Fruit fly (Drosophila melanogaster) whole organism, embryonic: ENCODE measurements around the gene CG15382.

Experiments
- Abd-B ChIP-seq: fragments of 200-800 bp; sonication (Bioruptor generic); optimal IDR thresholded peaks from 2 replicates; lab custom pipeline; 2018; ENCODE audit warnings: missing biosample characterization, mild to moderate bottlenecking, missing genetic modification characterization, moderate library complexity
- Atf6 ChIP-seq: fragments of 200-800 bp; sonication (Bioruptor generic); IDR thresholded peaks from 2 replicates; pipeline ENCODE4 v1.3.6; 2022; ENCODE audit warnings: missing biosample characterization, missing genetic modification characterization
- CG1603 ChIP-seq: fragments of 200-800 bp; sonication (Bioruptor generic); optimal IDR thresholded peaks from 2 replicates; lab custom pipeline; 2019; ENCODE audit warnings: missing biosample characterization, mild to moderate bottlenecking, missing genetic modification characterization, moderate library complexity
- CG17912 ChIP-seq: fragments of 200-800 bp; sonication (Bioruptor generic); optimal IDR thresholded peaks from 2 replicates; lab custom pipeline; 2018; ENCODE audit warnings: missing biosample characterization, mild to moderate bottlenecking, missing genetic modification characterization
- CG18262 ChIP-seq: fragments of 200-800 bp; optimal IDR thresholded peaks from 3 replicates; lab custom pipeline; 2019; ENCODE audit warnings: missing biosample characterization, mild to moderate bottlenecking, missing genetic modification characterization, moderate library complexity
- CG2120 ChIP-seq: fragments of 200-800 bp; sonication (Bioruptor generic); optimal IDR thresholded peaks from 3 replicates; lab custom pipeline; 2016; ENCODE audit warnings: missing biosample characterization, missing genetic modification characterization
- CG2202 ChIP-seq: fragments of 200-800 bp; sonication (Bioruptor generic); optimal IDR thresholded peaks from 2 replicates; lab custom pipeline; 2018; ENCODE audit warnings: missing biosample characterization, mild to moderate bottlenecking, missing genetic modification characterization
- CG33213 ChIP-seq: fragments of 200-800 bp; sonication (Bioruptor generic); optimal IDR thresholded peaks from 3 replicates; lab custom pipeline; 2016; ENCODE audit warnings: missing biosample characterization, missing genetic modification characterization
- CG42726 ChIP-seq: fragments of 200-800 bp; sonication (Bioruptor generic); IDR thresholded peaks from 2 replicates; pipeline ENCODE4 v1.3.6; 2022; ENCODE audit warnings: missing biosample characterization, missing genetic modification characterization; ENCODE audit not compliant: partially characterized antibody
- CG7271 ChIP-seq: fragments of 200-800 bp; sonication (Bioruptor generic); optimal IDR thresholded peaks from 2 replicates; lab custom pipeline; 2018; ENCODE audit warnings: missing biosample characterization, mild to moderate bottlenecking, missing genetic modification characterization, moderate library complexity
- CG9215 ChIP-seq: fragments of 200-800 bp; sonication (Bioruptor generic); IDR thresholded peaks from 2 replicates; pipeline ENCODE4 v1.3.6; 2022; ENCODE audit warnings: missing biosample characterization, missing genetic modification characterization
- D19A ChIP-seq: fragments of 200-800 bp; optimal IDR thresholded peaks from 3 replicates; lab custom pipeline; 2019; ENCODE audit warnings: missing biosample characterization, mild to moderate bottlenecking, missing genetic modification characterization, moderate library complexity
- Doc3 ChIP-seq: fragments of 200-800 bp; sonication (Bioruptor generic); IDR thresholded peaks from 3 replicates; pipeline ENCODE4 v1.3.6; 2022; ENCODE audit warnings: missing biosample characterization, missing genetic modification characterization; ENCODE audit not compliant: partially characterized antibody
- Fer3 ChIP-seq: fragments of 200-800 bp; sonication (Bioruptor generic); optimal IDR thresholded peaks from 2 replicates; lab custom pipeline; 2018; ENCODE audit warnings: missing biosample characterization, mild to moderate bottlenecking, missing genetic modification characterization, moderate library complexity
- GATAe ChIP-seq: fragments of 200-800 bp; sonication (Bioruptor generic); conservative IDR thresholded peaks from 2 replicates; pipeline ENCODE4 v1.3.6; 2022; ENCODE audit warnings: missing biosample characterization, missing genetic modification characterization
- Hmr ChIP-seq: fragments of 200-800 bp; sonication (Bioruptor generic); optimal IDR thresholded peaks from 3 replicates; lab custom pipeline; 2017; ENCODE audit warnings: mild to moderate bottlenecking, missing biosample characterization, missing genetic modification reagents, missing genetic modification characterization
- Hsf ChIP-seq: fragments of 200-800 bp; sonication (Bioruptor generic); optimal IDR thresholded peaks from 3 replicates; lab custom pipeline; 2016; ENCODE audit warnings: missing biosample characterization, missing genetic modification characterization
- Kr ChIP-seq: fragments of 200-800 bp; sonication (Bioruptor generic); optimal IDR thresholded peaks from 2 replicates; lab custom pipeline; 2017; ENCODE audit warnings: missing biosample characterization, mild to moderate bottlenecking, missing genetic modification characterization
- MBD-R2 ChIP-seq: fragments of 200-800 bp; sonication (Bioruptor generic); IDR thresholded peaks from 2 replicates; pipeline ENCODE4 v1.3.6; 2022; ENCODE audit warnings: missing biosample characterization, missing genetic modification characterization
- MESR4 ChIP-seq: fragments of 200-800 bp; sonication (Bioruptor generic); optimal IDR thresholded peaks from 2 replicates; lab custom pipeline; 2018; ENCODE audit warnings: missing biosample characterization, mild to moderate bottlenecking, missing genetic modification characterization, moderate library complexity
- Mes4 ChIP-seq: fragments of 200-800 bp; sonication (Bioruptor generic); optimal IDR thresholded peaks from 2 replicates; lab custom pipeline; 2016; ENCODE audit warnings: missing biosample characterization, missing genetic modification characterization
- Neu2 ChIP-seq: fragments of 200-800 bp; sonication (Bioruptor generic); optimal IDR thresholded peaks from 3 replicates; lab custom pipeline; 2016; ENCODE audit warnings: missing biosample characterization, missing genetic modification characterization, borderline replicate concordance
- Pdp1 ChIP-seq, 2 experiments: fragments of 200-800 bp; sonication (Bioruptor generic); optimal IDR thresholded peaks; 3 replicates each; lab custom pipeline; 2016; ENCODE audit warnings: missing biosample characterization in 2 of 2, missing genetic modification characterization in 2 of 2, mild to moderate bottlenecking in 1 of 2, moderate library complexity in 1 of 2
- Six4 ChIP-seq: fragments of 200-800 bp; sonication (Bioruptor generic); optimal IDR thresholded peaks from 2 replicates; lab custom pipeline; 2016; ENCODE audit warnings: missing biosample characterization, missing genetic modification characterization
- Trl ChIP-seq, 3 experiments: fragments of >200 bp in 2 of 3; fragments of 200-800 bp in 1 of 3; sonication (Bioruptor generic) in 1 of 3; optimal IDR thresholded peaks; 2 replicates in 1 of 3; 3 replicates in 2 of 3; lab custom pipeline; 2016 to 2017; ENCODE audit warnings: missing biosample characterization in 1 of 3, missing genetic modification characterization in 1 of 3
- YL-1 ChIP-seq: fragments of 200-800 bp; sonication (Bioruptor generic); optimal IDR thresholded peaks from 3 replicates; lab custom pipeline; 2017; ENCODE audit warnings: missing biosample characterization, mild to moderate bottlenecking, missing genetic modification characterization
- amos ChIP-seq: fragments of 200-800 bp; sonication (Bioruptor generic); IDR thresholded peaks from 2 replicates; pipeline ENCODE4 v1.3.6; 2022; ENCODE audit warnings: missing biosample characterization, missing genetic modification characterization; ENCODE audit not compliant: partially characterized antibody
- bowl ChIP-seq: fragments of 200-800 bp; sonication (Bioruptor generic); IDR thresholded peaks from 2 replicates; pipeline ENCODE4 v1.3.6; 2022; ENCODE audit warnings: missing biosample characterization, missing genetic modification characterization
- dimm ChIP-seq: fragments of 200-800 bp; sonication (Bioruptor generic); IDR thresholded peaks from 2 replicates; pipeline ENCODE4 v1.3.6; 2022; ENCODE audit warnings: missing biosample characterization, missing genetic modification characterization
- dysf ChIP-seq: fragments of 200-800 bp; sonication (Bioruptor generic); IDR thresholded peaks from 3 replicates; pipeline ENCODE4 v1.3.6; 2022; ENCODE audit warnings: missing biosample characterization, missing genetic modification characterization
- gcm2 ChIP-seq: fragments of 200-800 bp; sonication (Bioruptor generic); optimal IDR thresholded peaks from 2 replicates; lab custom pipeline; 2016; ENCODE audit warnings: missing biosample characterization, missing genetic modification characterization
- gsb-n ChIP-seq: fragments of 200-800 bp; sonication (Bioruptor generic); optimal IDR thresholded peaks from 3 replicates; lab custom pipeline; 2018; ENCODE audit warnings: missing biosample characterization, mild to moderate bottlenecking, missing genetic modification characterization
- her ChIP-seq: fragments of 200-800 bp; sonication (Bioruptor generic); optimal IDR thresholded peaks from 2 replicates; lab custom pipeline; 2016; ENCODE audit warnings: missing biosample characterization, missing genetic modification characterization
- lmd ChIP-seq: fragments of 200-800 bp; sonication (Bioruptor generic); IDR thresholded peaks from 2 replicates; pipeline ENCODE4 v1.3.6; 2022; ENCODE audit warnings: missing biosample characterization, missing genetic modification characterization
- lov ChIP-seq, 2 experiments: fragments of 200-800 bp in 1 of 2; fragments of >200 bp in 1 of 2; sonication (Bioruptor generic) in 1 of 2; IDR thresholded peaks in 1 of 2; optimal IDR thresholded peaks in 1 of 2; 2 replicates in 1 of 2; 3 replicates in 1 of 2; pipeline versions ENCODE4 v1.3.6 to Lab custom; 2017 to 2022; ENCODE audit warnings: missing biosample characterization in 1 of 2, missing genetic modification characterization in 1 of 2
- prd ChIP-seq, 3 experiments: fragments of >200 bp in 2 of 3; fragments of 200-800 bp in 1 of 3; sonication (Bioruptor generic) in 1 of 3; optimal IDR thresholded peaks in 2 of 3; IDR thresholded peaks in 1 of 3; 2 replicates in 2 of 3; 3 replicates in 1 of 3; pipeline versions ENCODE4 v1.3.6 to Lab custom; 2017 to 2022; ENCODE audit warnings: missing biosample characterization in 1 of 3, missing genetic modification characterization in 1 of 3
- pros ChIP-seq: fragments of 200-800 bp; sonication (Bioruptor generic); optimal IDR thresholded peaks from 3 replicates; lab custom pipeline; 2019; ENCODE audit warnings: missing biosample characterization, mild to moderate bottlenecking, missing genetic modification characterization, moderate library complexity
- ranshi ChIP-seq: fragments of 200-800 bp; sonication (Bioruptor generic); IDR thresholded peaks from 2 replicates; pipeline ENCODE4 v1.3.6; 2022; ENCODE audit warnings: missing biosample characterization, missing genetic modification characterization
- shn ChIP-seq: fragments of 200-800 bp; sonication (Bioruptor generic); optimal IDR thresholded peaks from 3 replicates; lab custom pipeline; 2016; ENCODE audit warnings: missing biosample characterization, missing genetic modification characterization
- sim ChIP-seq: fragments of 200-800 bp; sonication (Bioruptor generic); IDR thresholded peaks from 2 replicates; pipeline ENCODE4 v1.3.6; 2022; ENCODE audit warnings: missing biosample characterization, missing genetic modification characterization
- tgo ChIP-seq: fragments of 200-800 bp; sonication (Bioruptor generic); IDR thresholded peaks from 3 replicates; pipeline ENCODE4 v1.3.6; 2022; ENCODE audit warnings: missing biosample characterization, missing genetic modification characterization
- trh ChIP-seq: fragments of 200-800 bp; sonication (Bioruptor generic); optimal IDR thresholded peaks from 2 replicates; lab custom pipeline; 2016; ENCODE audit warnings: missing biosample characterization, missing genetic modification characterization
- tx ChIP-seq: fragments of 200-800 bp; sonication (Bioruptor generic); optimal IDR thresholded peaks from 2 replicates; lab custom pipeline; 2016; ENCODE audit warnings: missing biosample characterization, missing genetic modification characterization
- vfl ChIP-seq: fragments of 200-800 bp; sonication (Bioruptor generic); optimal IDR thresholded peaks from 2 replicates; lab custom pipeline; 2016; ENCODE audit warnings: missing biosample characterization, missing genetic modification characterization
- zen2 ChIP-seq: fragments of 200-800 bp; sonication (Bioruptor generic); IDR thresholded peaks from 3 replicates; pipeline ENCODE4 v1.3.6; 2022; ENCODE audit warnings: missing biosample characterization, missing genetic modification characterization; ENCODE audit not compliant: partially characterized antibody
- zf30C ChIP-seq: fragments of 200-800 bp; sonication (Bioruptor generic); optimal IDR thresholded peaks from 3 replicates; lab custom pipeline; 2018; ENCODE audit warnings: missing biosample characterization, mild to moderate bottlenecking, missing genetic modification characterization

The CG15382 gene

DNA sequence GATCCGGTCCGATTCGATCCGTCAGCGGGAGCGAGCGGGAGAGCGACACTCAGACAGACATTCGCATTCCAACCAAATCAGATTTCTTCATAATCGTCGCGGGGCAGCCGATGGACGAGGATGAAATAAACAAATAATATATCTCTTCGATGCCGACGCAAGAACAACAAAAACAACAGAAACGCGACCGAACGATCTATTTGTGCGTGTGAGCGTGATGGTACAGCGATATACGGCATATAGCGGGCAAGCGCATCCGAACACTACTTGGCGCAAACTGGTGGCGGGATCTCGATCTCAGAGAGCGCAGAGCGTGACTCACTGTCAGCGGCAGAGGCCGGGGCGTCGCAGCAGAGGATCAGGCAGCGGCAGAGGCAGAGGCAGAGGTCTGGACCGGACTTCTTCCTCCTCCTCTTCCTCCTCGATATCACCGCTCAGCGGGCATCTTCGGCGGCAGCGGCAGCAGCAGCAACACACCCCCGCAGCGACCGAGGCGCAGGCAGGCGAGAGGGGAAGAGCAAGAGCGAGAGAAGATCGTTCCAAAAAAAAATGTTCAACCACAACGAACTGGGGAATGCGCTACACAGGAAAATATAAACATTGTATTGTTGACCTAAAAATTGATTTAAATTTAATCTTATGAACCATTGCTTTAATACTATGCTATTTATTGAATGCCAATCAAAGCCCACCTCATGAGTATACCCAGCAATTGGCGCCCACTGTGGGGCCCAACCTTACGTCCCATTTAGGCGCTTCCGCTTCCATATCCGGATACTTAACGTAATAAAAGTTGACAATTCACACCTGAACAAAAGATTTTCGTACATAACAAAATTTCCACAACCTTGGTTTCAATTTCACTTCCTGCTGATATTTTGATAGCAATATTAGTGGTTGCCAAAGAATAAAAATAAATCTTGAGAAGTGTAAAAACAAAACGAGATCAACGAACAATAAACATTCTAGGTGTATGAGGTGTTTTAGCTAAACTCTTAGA is 6.0 kb downstream of the CG15382 start (continued):
- peak; percentile 97 for TF ChIP-seq pros
- TF ChIP-seq zen2 (GFP tag; lab: Robert Waterston, UW): no peak
- no peak for TF ChIP-seq amos
- TF ChIP-seq GATAe (GFP tag; lab: Robert Waterston, UW): no peak
- peak; percentile 65 for TF ChIP-seq CG2120
- TF ChIP-seq CG42726 (GFP tag; lab: Robert Waterston, UW): 0 out of 2 replicates have a peak, but pooled peaks have one; percentile 34
- peak; percentile 41; the same call in 1 of the 2 replicates for TF ChIP-seq Atf6 (GFP tag; lab: Robert Waterston, UW)
- peak; percentile 19; the same call in 1 of the 2 replicates for TF ChIP-seq ranshi (GFP tag; lab: Robert Waterston, UW)
- no peak for TF ChIP-seq her (GFP tag; lab: Kevin White, UChicago)
- no peak for TF ChIP-seq Hmr (GFP tag; lab: Kevin White, UChicago)
- TF ChIP-seq Abd-B (GFP tag; lab: Kevin White, UChicago): peak; percentile 9
- TF ChIP-seq Mes4: peak; percentile 23
- no peak for TF ChIP-seq trh (GFP tag; lab: Kevin White, UChicago)
- no peak; the same call in 1 of the 2 replicates for TF ChIP-seq MBD-R2 (GFP tag; lab: Robert Waterston, UW)
- TF ChIP-seq MESR4 (GFP tag; lab: Kevin White, UChicago): no peak
- no peak for TF ChIP-seq bowl (GFP tag; lab: Robert Waterston, UW)
- no peak for TF ChIP-seq Kr (GFP tag; lab: Kevin White, UChicago)
- peak; percentile 34 for TF ChIP-seq Six4 (GFP tag; lab: Kevin White, UChicago)
- no peak for TF ChIP-seq dimm
- no peak for TF ChIP-seq CG17912 (GFP tag; lab: Kevin White, UChicago)
- peak; percentile 27 for TF ChIP-seq gsb-n (tag; lab: Kevin White, UChicago)
- TF ChIP-seq Trl (optimal IDR thresholded peaks at IDR 0.05; lab: Kevin White, UChicago): peak; percentile 63 to 72
- no peak for TF ChIP-seq Trl (GFP tag; optimal IDR thresholded peaks at IDR 0.05; lab: Kevin White, UChicago)
- no peak for TF ChIP-seq Neu2 (GFP tag; lab: Kevin White, UChicago)
- no peak for TF ChIP-seq Doc3 (GFP tag; lab: Robert Waterston, UW)
- TF ChIP-seq sim (GFP tag; lab: Robert Waterston, UW): no peak
- TF ChIP-seq lov (optimal IDR thresholded peaks at IDR 0.05; lab: Kevin White, UChicago): no peak
- TF ChIP-seq lov (GFP tag; IDR thresholded peaks at IDR 0.05; lab: Robert Waterston, UW): 0 out of 3 replicates have a peak, but pooled peaks have one; percentile 52
- TF ChIP-seq CG7271 (tag; lab: Kevin White, UChicago): no peak
- peak; percentile 8 for TF ChIP-seq CG2202 (tag; lab: Kevin White, UChicago)
- TF ChIP-seq CG1603: no peak
- peak; percentile 33; the same call in 1 of the 3 replicates for TF ChIP-seq tgo (GFP tag; lab: Robert Waterston, UW)
- 0 out of 2 replicates have a peak, but pooled peaks have one; percentile 9 for TF ChIP-seq CG9215 (GFP tag; lab: Robert Waterston, UW)
- TF ChIP-seq CG33213 (GFP tag; lab: Kevin White, UChicago): no peak
- peak; percentile 74 for TF ChIP-seq CG18262 (tag; lab: Kevin White, UChicago)
- peak; percentile 51; the same call in 2 of the 3 replicates for TF ChIP-seq dysf (GFP tag; lab: Robert Waterston, UW)
- peak; percentile 91 for TF ChIP-seq D19A (tag; lab: Kevin White, UChicago)
- peak; percentile 1 for TF ChIP-seq tx (GFP tag; lab: Kevin White, UChicago)
- TF ChIP-seq zf30C (GFP tag; lab: Kevin White, UChicago): peak; percentile 40
- TF ChIP-seq vfl (GFP tag; lab: Kevin White, UChicago): peak; percentile 22
- TF ChIP-seq Hsf: peak; percentile 19
- TF ChIP-seq prd (optimal IDR thresholded peaks at IDR 0.05; lab: Kevin White, UChicago): no peak
- peak; percentile 60 for TF ChIP-seq prd (GFP tag; IDR thresholded peaks at IDR 0.05; lab: Robert Waterston, UW)
- TF ChIP-seq YL-1 (GFP tag; lab: Kevin White, UChicago): no peak
- TF ChIP-seq Pdp1 (GFP tag; optimal IDR thresholded peaks at IDR 0.05; lab: Kevin White, UChicago): peak; percentile 27 to 50
- peak; percentile 30 for TF ChIP-seq gcm2
- no peak for TF ChIP-seq Fer3 (tag; lab: Kevin White, UChicago)
- peak; percentile 36; the same call in 1 of the 2 replicates for TF ChIP-seq lmd (GFP tag; lab: Robert Waterston, UW)
- peak; percentile 37 for TF ChIP-seq shn (GFP tag; lab: Kevin White, UChicago)
